Worm (Caenorhabditis elegans) whole organism, dauer: ENCODE results near the gene F59B2.12.

ENCODE experiments used
- unc-62 ChIP-seq: sonication (generic microtip); optimal IDR thresholded peaks from 2 replicates; lab custom pipeline; 2017; ENCODE audit warnings: missing biosample characterization, missing genetic modification reagents, missing genetic modification characterization

Gene F59B2.12

ce11 chrIII:9069712-9070111, 52.3 kb downstream of the F59B2.12 start:
- no peak for TF ChIP-seq unc-62 (GFP tag; lab: Kevin White, UChicago)
